Worm (Caenorhabditis elegans): ENCODE results near the gene fmo-2.

fmo-2 gene

ce11 chrIV:10698486-10698885 is 16.2 kb downstream of the fmo-2 start:
- TF ChIP-seq unc-120 (tag; optimal IDR thresholded peaks at IDR 0.05; ENCODE audit: poor library complexity, severe bottlenecking) (no peak), sem-2 (GFP tag; optimal IDR thresholded peaks at IDR 0.05) (no peak), zip-8 (tag; optimal IDR thresholded peaks at IDR 0.05) (no peak), ceh-43 (GFP tag; optimal IDR thresholded peaks at IDR 0.05) (no peak)

- TF ChIP-seq cnd-1 (tag; optimal IDR thresholded peaks at IDR 0.05) = no peak
- no peak for TF ChIP-seq lsy-2 (tag; optimal IDR thresholded peaks at IDR 0.05)
- TF ChIP-seq unc-39 (tag; optimal IDR thresholded peaks at IDR 0.05) = no peak
- TF ChIP-seq mab-5 (tag; optimal IDR thresholded peaks at IDR 0.05) = no peak
- TF ChIP-seq unc-120 (tag; optimal IDR thresholded peaks at IDR 0.05; ENCODE audit: poor library complexity, severe bottlenecking) = no peak
- TF ChIP-seq bed-3 (GFP tag; optimal IDR thresholded peaks at IDR 0.05) = no peak
- no peak for TF ChIP-seq ceh-43 (GFP tag; optimal IDR thresholded peaks at IDR 0.05)
- no peak for TF ChIP-seq ces-1 (GFP tag; optimal IDR thresholded peaks at IDR 0.05)
- no peak for TF ChIP-seq tbx-8 (GFP tag; optimal IDR thresholded peaks at IDR 0.05)
- no peak for TF ChIP-seq hlh-1 (tag; optimal IDR thresholded peaks at IDR 0.05)
- no peak for TF ChIP-seq lin-32 (GFP tag; optimal IDR thresholded peaks at IDR 0.05)
- TF ChIP-seq pha-4 (tag; optimal IDR thresholded peaks at IDR 0.05) = no peak
- TF ChIP-seq sem-2 (GFP tag; optimal IDR thresholded peaks at IDR 0.05) = no peak
Measured at ce11 chrIV:10699000-10699399, 16.7 kb downstream of the fmo-2 start.

- TF ChIP-seq unc-120 (tag; optimal IDR thresholded peaks at IDR 0.05; ENCODE audit: poor library complexity, severe bottlenecking) = no peak
- TF ChIP-seq M03D4.4 (tag; optimal IDR thresholded peaks at IDR 0.05) = no peak
- TF ChIP-seq nhr-2 (tag; optimal IDR thresholded peaks at IDR 0.05) = no peak
- no peak for TF ChIP-seq sptf-1 (tag; optimal IDR thresholded peaks at IDR 0.05)
- TF ChIP-seq zip-8 (tag; optimal IDR thresholded peaks at IDR 0.05) = no peak
- TF ChIP-seq drap-1 (GFP tag; optimal IDR thresholded peaks at IDR 0.05) = no peak
- no peak for TF ChIP-seq lin-13 (tag; optimal IDR thresholded peaks at IDR 0.05)
- TF ChIP-seq snpc-4 (tag; optimal IDR thresholded peaks at IDR 0.05) = no peak
- TF ChIP-seq ham-2 (GFP tag; optimal IDR thresholded peaks at IDR 0.05) = no peak
- TF ChIP-seq ceh-39 (tag; optimal IDR thresholded peaks at IDR 0.05) = no peak
- TF ChIP-seq mep-1 (tag; optimal IDR thresholded peaks at IDR 0.05) = no peak
- TF ChIP-seq nhr-76 (tag; optimal IDR thresholded peaks at IDR 0.05) = no peak
- no peak for TF ChIP-seq ces-1 (GFP tag; optimal IDR thresholded peaks at IDR 0.05)
- no peak for TF ChIP-seq cnd-1 (tag; optimal IDR thresholded peaks at IDR 0.05)
- TF ChIP-seq elt-3 (tag; optimal IDR thresholded peaks at IDR 0.05) = no peak
- TF ChIP-seq pha-4 (tag; optimal IDR thresholded peaks at IDR 0.05) = no peak
- no peak for TF ChIP-seq ztf-11 (tag; optimal IDR thresholded peaks at IDR 0.05)
- TF ChIP-seq mab-5 (tag; optimal IDR thresholded peaks at IDR 0.05) = no peak
- TF ChIP-seq nhr-237 (tag; optimal IDR thresholded peaks at IDR 0.05) = no peak
Measured at ce11 chrIV:10699660-10700059, 17.3 kb downstream of the fmo-2 start, which contains the start of gene R102.11. Gene R102.11, minus strand, starts transcription at chrIV:10699760.

ce11 chrIV:10701866-10702458 is 19.6 kb downstream of the fmo-2 start:
- TF ChIP-seq unc-120 (tag; optimal IDR thresholded peaks at IDR 0.05; ENCODE audit: poor library complexity, severe bottlenecking) = no peak
- no peak for TF ChIP-seq ceh-43 (GFP tag; optimal IDR thresholded peaks at IDR 0.05)
- TF ChIP-seq snpc-4 (tag; optimal IDR thresholded peaks at IDR 0.05) = no peak
- no peak for TF ChIP-seq pha-4 (tag; optimal IDR thresholded peaks at IDR 0.05)
- TF ChIP-seq unc-39 (tag; optimal IDR thresholded peaks at IDR 0.05) = no peak
- TF ChIP-seq ztf-11 (tag; optimal IDR thresholded peaks at IDR 0.05) = no peak
- no peak for TF ChIP-seq lin-13 (tag; optimal IDR thresholded peaks at IDR 0.05)
- no peak for TF ChIP-seq mep-1 (tag; optimal IDR thresholded peaks at IDR 0.05)
- no peak for TF ChIP-seq sem-2 (GFP tag; optimal IDR thresholded peaks at IDR 0.05)

ce11 chrIV:10705176-10705575 is 22.9 kb downstream of the fmo-2 start, which contains the start of gene R102.10:
Gene R102.10, plus strand, starts transcription at chrIV:10705476.
- TF ChIP-seq pha-4 (tag; optimal IDR thresholded peaks at IDR 0.05) (no peak), cnd-1 (tag; optimal IDR thresholded peaks at IDR 0.05) (no peak), hlh-1 (tag; optimal IDR thresholded peaks at IDR 0.05) (no peak), M03D4.4 (tag; optimal IDR thresholded peaks at IDR 0.05) (no peak), mep-1 (tag; optimal IDR thresholded peaks at IDR 0.05) (no peak), ceh-39 (tag; optimal IDR thresholded peaks at IDR 0.05) (no peak), elt-1 (tag; optimal IDR thresholded peaks at IDR 0.05; ENCODE audit: borderline replicate concordance, insufficient read depth) (no peak), ztf-11 (tag; optimal IDR thresholded peaks at IDR 0.05) (no peak), ham-2 (GFP tag; optimal IDR thresholded peaks at IDR 0.05) (no peak), sem-2 (GFP tag; optimal IDR thresholded peaks at IDR 0.05) (no peak), bed-3 (GFP tag; optimal IDR thresholded peaks at IDR 0.05) (no peak), lin-32 (GFP tag; optimal IDR thresholded peaks at IDR 0.05) (no peak), nhr-28 (tag; optimal IDR thresholded peaks at IDR 0.05) (no peak), elt-3 (tag; optimal IDR thresholded peaks at IDR 0.05) (no peak), ceh-43 (GFP tag; optimal IDR thresholded peaks at IDR 0.05) (no peak), drap-1 (GFP tag; optimal IDR thresholded peaks at IDR 0.05) (no peak)
